Worm (Caenorhabditis elegans) whole organism, late embryonic: Measurements from ENCODE around the gene cchl-1.

ENCODE experiments used
- ama-1 ChIP-seq: fragments of 150-350 bp; optimal IDR thresholded peaks from 2 replicates; lab custom pipeline; 2014
- ceh-2 ChIP-seq: sonication (generic microtip); optimal IDR thresholded peaks from 2 replicates; lab custom pipeline; 2016; ENCODE audit warnings: missing genotype, missing genetic modification characterization, missing compliant biosample characterization
- ceh-24 ChIP-seq: sonication (generic microtip); optimal IDR thresholded peaks from 2 replicates; lab custom pipeline; 2016; ENCODE audit warnings: mild to moderate bottlenecking, missing genetic modification characterization, missing compliant biosample characterization
- ceh-9 ChIP-seq: sonication (generic microtip); optimal IDR thresholded peaks from 2 replicates; lab custom pipeline; 2016; ENCODE audit warnings: mild to moderate bottlenecking, missing genetic modification characterization, inconsistent platforms, missing compliant biosample characterization
- che-1 ChIP-seq: sonication (generic microtip); optimal IDR thresholded peaks from 2 replicates; lab custom pipeline; 2016; ENCODE audit warnings: mild to moderate bottlenecking, missing genetic modification characterization, missing compliant biosample characterization
- dve-1 ChIP-seq: sonication (generic microtip); optimal IDR thresholded peaks from 2 replicates; lab custom pipeline; 2017; ENCODE audit warnings: antibody characterized with exemption, mild to moderate bottlenecking, missing genetic modification characterization, missing compliant biosample characterization
- elt-2 ChIP-seq: sonication (generic microtip); optimal IDR thresholded peaks from 2 replicates; lab custom pipeline; 2016; ENCODE audit warnings: missing genetic modification reagents, missing genetic modification characterization, missing compliant biosample characterization
- fkh-10 ChIP-seq: fragments of 150-350 bp; optimal IDR thresholded peaks from 2 replicates; lab custom pipeline; 2014; ENCODE audit warnings: missing biosample characterization, missing genetic modification reagents, missing genetic modification characterization
- hlh-13 ChIP-seq: fragments of 200-800 bp; sonication (Bioruptor generic); optimal IDR thresholded peaks from 2 replicates; lab custom pipeline; 2018; ENCODE audit warnings: mild to moderate bottlenecking, missing genetic modification characterization, missing compliant biosample characterization
- lin-11 ChIP-seq: fragments of 200-800 bp; sonication (Bioruptor generic); optimal IDR thresholded peaks from 2 replicates; lab custom pipeline; 2018; ENCODE audit warnings: mild to moderate bottlenecking, missing genetic modification characterization, missing compliant biosample characterization
- pax-1 ChIP-seq: fragments of 150-350 bp; optimal IDR thresholded peaks from 2 replicates; lab custom pipeline; 2014; ENCODE audit warnings: missing biosample characterization, missing genetic modification characterization
- pqm-1 ChIP-seq: sonication (generic microtip); optimal IDR thresholded peaks from 2 replicates; lab custom pipeline; 2016; ENCODE audit warnings: missing genetic modification characterization, missing compliant biosample characterization
- tbx-2 ChIP-seq: sonication (generic microtip); optimal IDR thresholded peaks from 2 replicates; lab custom pipeline; 2016; ENCODE audit warnings: missing genetic modification characterization, missing compliant biosample characterization

DNA sequence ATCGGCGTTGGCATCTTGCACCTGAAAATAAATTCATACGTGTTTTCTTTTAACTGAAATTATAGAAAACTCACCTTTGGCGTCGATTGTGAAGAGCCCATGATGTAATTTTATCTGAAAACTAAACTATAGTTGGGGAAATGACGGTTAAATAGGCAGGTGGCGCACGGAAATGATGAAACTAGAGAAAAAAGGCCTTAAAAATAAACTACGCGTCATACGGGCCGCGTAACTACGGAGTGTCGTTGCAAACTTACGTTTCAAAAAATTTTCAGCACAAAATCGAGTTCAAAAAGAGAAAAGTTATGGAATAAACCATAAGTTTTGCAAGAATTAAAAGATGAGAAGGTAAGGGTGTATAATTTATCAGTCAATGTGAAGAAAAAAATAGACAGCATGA, at the start of gene cchl-1:
- TF ChIP-seq fkh-10: no peak
- TF ChIP-seq ceh-2 (tag; lab: Kevin White, UChicago): no peak
- no peak for TF ChIP-seq pax-1 (tag; lab: Kevin White, UChicago)
- TF ChIP-seq tbx-2: no peak
- TF ChIP-seq pqm-1 (tag; lab: Kevin White, UChicago): no peak
- no peak for TF ChIP-seq elt-2
- TF ChIP-seq lin-11 (tag; lab: Kevin White, UChicago): no peak
- TF ChIP-seq ceh-9 (tag; lab: Kevin White, UChicago): no peak
- TF ChIP-seq ama-1 (lab: Kevin White, UChicago): no peak
- no peak for TF ChIP-seq dve-1 (tag; lab: Kevin White, UChicago)
- no peak for TF ChIP-seq che-1 (tag; lab: Kevin White, UChicago)
- no peak for TF ChIP-seq hlh-13 (GFP tag; lab: Kevin White, UChicago)
- no peak for TF ChIP-seq ceh-24 (tag; lab: Kevin White, UChicago)
